Worm (Caenorhabditis elegans) whole organism, late embryonic: ENCODE results near the gene srg-3.
A peak's percentile ranks its signal among the peaks of the same experiment; 100 is the strongest.

Experiments
- C08G9.2 ChIP-seq: sonication (generic microtip); optimal IDR thresholded peaks from 2 replicates; lab custom pipeline; 2016; ENCODE audit warnings: mild to moderate bottlenecking, missing genetic modification characterization, moderate library complexity, missing compliant biosample characterization
- C38D4.7 ChIP-seq: fragments of 200-800 bp; sonication (Bioruptor generic); optimal IDR thresholded peaks from 2 replicates; lab custom pipeline; 2018; ENCODE audit warnings: mild to moderate bottlenecking, missing genetic modification characterization, moderate library complexity, missing compliant biosample characterization
- F13H6.1 ChIP-seq: sonication (generic microtip); optimal IDR thresholded peaks from 2 replicates; lab custom pipeline; 2016; ENCODE audit warnings: missing genetic modification characterization, missing compliant biosample characterization
- K02D7.2 ChIP-seq: sonication (generic microtip); optimal IDR thresholded peaks from 2 replicates; lab custom pipeline; 2017; ENCODE audit warnings: mild to moderate bottlenecking, missing genetic modification characterization, missing compliant biosample characterization
- K09A11.1 ChIP-seq: sonication (generic microtip); optimal IDR thresholded peaks from 2 replicates; lab custom pipeline; 2017; ENCODE audit warnings: antibody characterized with exemption, mild to moderate bottlenecking, missing genetic modification characterization, missing compliant biosample characterization; ENCODE audit not compliant: insufficient read depth
- T23F11.4 ChIP-seq: fragments of 200-800 bp; sonication (Bioruptor generic); optimal IDR thresholded peaks from 2 replicates; lab custom pipeline; 2018; ENCODE audit warnings: mild to moderate bottlenecking, missing genetic modification characterization, missing compliant biosample characterization
- Y22D7AL.16 ChIP-seq: sonication (generic microtip); optimal IDR thresholded peaks from 2 replicates; lab custom pipeline; 2016; ENCODE audit warnings: missing genetic modification characterization, missing compliant biosample characterization
- ceh-14 ChIP-seq: sonication (generic microtip); optimal IDR thresholded peaks from 2 replicates; lab custom pipeline; 2016; ENCODE audit warnings: missing genotype, missing genetic modification characterization, missing compliant biosample characterization
- ceh-19 ChIP-seq: fragments of 200-800 bp; sonication (Bioruptor generic); optimal IDR thresholded peaks from 2 replicates; lab custom pipeline; 2018; ENCODE audit warnings: mild to moderate bottlenecking, missing genetic modification characterization, missing compliant biosample characterization
- ceh-31 ChIP-seq: sonication (generic microtip); optimal IDR thresholded peaks from 2 replicates; lab custom pipeline; 2016; ENCODE audit warnings: missing genetic modification characterization, missing compliant biosample characterization
- ceh-34 ChIP-seq: sonication (generic microtip); optimal IDR thresholded peaks from 2 replicates; lab custom pipeline; 2016; ENCODE audit warnings: mild to moderate bottlenecking, missing genetic modification characterization, missing compliant biosample characterization
- ceh-6 ChIP-seq: fragments of 200-800 bp; sonication (Bioruptor generic); optimal IDR thresholded peaks from 2 replicates; lab custom pipeline; 2018; ENCODE audit warnings: mild to moderate bottlenecking, missing genetic modification characterization, missing compliant biosample characterization
- ceh-9 ChIP-seq: sonication (generic microtip); optimal IDR thresholded peaks from 2 replicates; lab custom pipeline; 2016; ENCODE audit warnings: mild to moderate bottlenecking, missing genetic modification characterization, inconsistent platforms, missing compliant biosample characterization
- che-1 ChIP-seq: sonication (generic microtip); optimal IDR thresholded peaks from 2 replicates; lab custom pipeline; 2016; ENCODE audit warnings: mild to moderate bottlenecking, missing genetic modification characterization, missing compliant biosample characterization
- dmd-4 ChIP-seq: sonication (generic microtip); optimal IDR thresholded peaks from 2 replicates; lab custom pipeline; 2016; ENCODE audit warnings: borderline replicate concordance, missing genetic modification characterization, missing compliant biosample characterization
- dve-1 ChIP-seq: sonication (generic microtip); optimal IDR thresholded peaks from 2 replicates; lab custom pipeline; 2017; ENCODE audit warnings: antibody characterized with exemption, mild to moderate bottlenecking, missing genetic modification characterization, missing compliant biosample characterization
- elt-4 ChIP-seq: sonication (generic microtip); optimal IDR thresholded peaks from 2 replicates; lab custom pipeline; 2016; ENCODE audit warnings: missing genetic modification characterization, missing compliant biosample characterization
- fkh-6 ChIP-seq: sonication (generic microtip); optimal IDR thresholded peaks from 2 replicates; lab custom pipeline; 2016; ENCODE audit warnings: missing genetic modification characterization, missing compliant biosample characterization
- gmeb-2 ChIP-seq: sonication (generic microtip); optimal IDR thresholded peaks from 2 replicates; lab custom pipeline; 2016; ENCODE audit warnings: missing genetic modification characterization, inconsistent platforms, missing compliant biosample characterization
- hlh-30 ChIP-seq: sonication (generic microtip); optimal IDR thresholded peaks from 2 replicates; lab custom pipeline; 2017; ENCODE audit warnings: antibody characterized with exemption, missing genetic modification characterization, missing compliant biosample characterization; ENCODE audit not compliant: insufficient read depth
- hlh-6 ChIP-seq: sonication (generic microtip); optimal IDR thresholded peaks from 2 replicates; lab custom pipeline; 2016; ENCODE audit warnings: missing genotype, missing genetic modification characterization, missing compliant biosample characterization
- lin-11 ChIP-seq: fragments of 200-800 bp; sonication (Bioruptor generic); optimal IDR thresholded peaks from 2 replicates; lab custom pipeline; 2018; ENCODE audit warnings: mild to moderate bottlenecking, missing genetic modification characterization, missing compliant biosample characterization
- nfya-1 ChIP-seq: sonication (generic microtip); optimal IDR thresholded peaks from 2 replicates; lab custom pipeline; 2017; ENCODE audit warnings: missing genetic modification characterization, mild to moderate bottlenecking, missing compliant biosample characterization, antibody characterized with exemption, moderate library complexity
- nhr-11 ChIP-seq: fragments of 150-350 bp; optimal IDR thresholded peaks from 2 replicates; lab custom pipeline; 2014; ENCODE audit warnings: missing biosample characterization, missing genetic modification characterization
- nhr-232 ChIP-seq: sonication (generic microtip); optimal IDR thresholded peaks from 2 replicates; lab custom pipeline; 2016; ENCODE audit warnings: missing genetic modification characterization, missing compliant biosample characterization
- odd-2 ChIP-seq: sonication (generic microtip); optimal IDR thresholded peaks from 2 replicates; lab custom pipeline; 2017; ENCODE audit warnings: antibody characterized with exemption, mild to moderate bottlenecking, missing genetic modification characterization, missing compliant biosample characterization
- pha-4 ChIP-seq: fragments of 150-350 bp; optimal IDR thresholded peaks from 2 replicates; lab custom pipeline; 2018; ENCODE audit warnings: missing biosample characterization, missing genetic modification reagents, missing genetic modification characterization
- pqm-1 ChIP-seq: sonication (generic microtip); optimal IDR thresholded peaks from 2 replicates; lab custom pipeline; 2016; ENCODE audit warnings: missing genetic modification characterization, missing compliant biosample characterization
- pros-1 ChIP-seq: fragments of 150-350 bp; optimal IDR thresholded peaks from 2 replicates; lab custom pipeline; 2014; ENCODE audit warnings: missing biosample characterization, missing genetic modification reagents, missing genetic modification characterization
- sdc-2 ChIP-seq: sonication (generic microtip); optimal IDR thresholded peaks from 2 replicates; lab custom pipeline; 2016; ENCODE audit warnings: missing genotype, missing genetic modification characterization, missing compliant biosample characterization
- sox-4 ChIP-seq: sonication (generic microtip); optimal IDR thresholded peaks from 2 replicates; lab custom pipeline; 2017; ENCODE audit warnings: mild to moderate bottlenecking, missing genetic modification characterization, inconsistent platforms, missing compliant biosample characterization
- syd-9 ChIP-seq: sonication (generic microtip); optimal IDR thresholded peaks from 2 replicates; lab custom pipeline; 2016; ENCODE audit warnings: mild to moderate bottlenecking, missing genetic modification characterization, moderate library complexity, missing compliant biosample characterization
- unc-42 ChIP-seq: sonication (generic microtip); optimal IDR thresholded peaks from 2 replicates; lab custom pipeline; 2016; ENCODE audit warnings: missing genotype, missing genetic modification characterization, missing compliant biosample characterization
- unc-55 ChIP-seq: sonication (generic microtip); optimal IDR thresholded peaks from 2 replicates; lab custom pipeline; 2017; ENCODE audit warnings: missing biosample characterization, missing genetic modification reagents, missing genetic modification characterization
- unc-86 ChIP-seq: sonication (generic microtip); optimal IDR thresholded peaks from 2 replicates; lab custom pipeline; 2016; ENCODE audit warnings: missing genetic modification characterization, missing compliant biosample characterization

Gene srg-3

ce11 chrIII:6279453-6279852 lies 9.3 kb upstream of the srg-3 start:
- no peak for TF ChIP-seq ceh-14
- no peak for TF ChIP-seq K02D7.2
- TF ChIP-seq nhr-232 (tag; lab: Kevin White, UChicago), result no peak
- no peak for TF ChIP-seq pros-1 (tag; lab: Kevin White, UChicago)
- TF ChIP-seq, all 69 proteins: peak for 0

- no peak for TF ChIP-seq hlh-6 (tag; lab: Kevin White, UChicago)
- peak; percentile 11 for TF ChIP-seq dve-1 (tag; lab: Kevin White, UChicago)
- peak; percentile 54 for TF ChIP-seq nfya-1
- TF ChIP-seq unc-42 (tag; lab: Kevin White, UChicago), result peak; percentile 34
- TF ChIP-seq ceh-19 (GFP tag; lab: Kevin White, UChicago), result no peak
- peak; percentile 71 for TF ChIP-seq hlh-30
- TF ChIP-seq C38D4.7 (GFP tag; lab: Kevin White, UChicago), result no peak
- TF ChIP-seq K09A11.1 (tag; lab: Kevin White, UChicago), result no peak
- TF ChIP-seq, all 69 proteins: peak for 4
Measured at ce11 chrIII:6278301-6278827, 8.2 kb upstream of the srg-3 start, which contains the start of gene C18F10.7. Gene C18F10.7 (minus strand): TSS chrIII:6278351.

ce11 chrIII:6272868-6273267 lies 2.7 kb upstream of the srg-3 start, which contains the start of gene C18F10.2:
Gene C18F10.2 (plus strand): TSS chrIII:6273168.
- no peak for TF ChIP-seq nhr-11 (tag; lab: Kevin White, UChicago)
- TF ChIP-seq syd-9, result no peak
- TF ChIP-seq odd-2 (tag; lab: Kevin White, UChicago), result no peak
- no peak for TF ChIP-seq unc-86 (tag; lab: Kevin White, UChicago)
- no peak for TF ChIP-seq che-1
- TF ChIP-seq sdc-2 (tag; lab: Kevin White, UChicago), result no peak
- TF ChIP-seq pros-1 (tag; lab: Kevin White, UChicago), result no peak
- no peak for TF ChIP-seq C08G9.2
- TF ChIP-seq elt-4 (tag; lab: Kevin White, UChicago), result no peak
- TF ChIP-seq lin-11 (tag; lab: Kevin White, UChicago), result no peak
- no peak for TF ChIP-seq fkh-6
- no peak for TF ChIP-seq ceh-19 (GFP tag; lab: Kevin White, UChicago)
- TF ChIP-seq ceh-9 (tag; lab: Kevin White, UChicago), result no peak
- TF ChIP-seq ceh-6 (GFP tag; lab: Kevin White, UChicago), result no peak
- no peak for TF ChIP-seq T23F11.4 (GFP tag; lab: Kevin White, UChicago)
- TF ChIP-seq pha-4 (tag; lab: Kevin White, UChicago), result no peak
- TF ChIP-seq Y22D7AL.16 (tag; lab: Kevin White, UChicago), result no peak

- TF ChIP-seq pha-4 (tag; lab: Kevin White, UChicago), result no peak
- TF ChIP-seq ceh-31, result no peak
- no peak for TF ChIP-seq dmd-4 (tag; lab: Kevin White, UChicago)
- no peak for TF ChIP-seq F13H6.1
- TF ChIP-seq fkh-6, result no peak
- no peak for TF ChIP-seq ceh-34 (tag; lab: Kevin White, UChicago)
- no peak for TF ChIP-seq C08G9.2
- no peak for TF ChIP-seq gmeb-2 (tag; lab: Kevin White, UChicago)
- TF ChIP-seq pqm-1 (tag; lab: Kevin White, UChicago), result no peak
- no peak for TF ChIP-seq nhr-11 (tag; lab: Kevin White, UChicago)
- no peak for TF ChIP-seq che-1
- no peak for TF ChIP-seq K02D7.2
Measured at ce11 chrIII:6268061-6268460, 2.1 kb downstream of the srg-3 start, which contains the start of gene srg-7. Gene srg-7 (minus strand): TSS chrIII:6268161.

DNA sequence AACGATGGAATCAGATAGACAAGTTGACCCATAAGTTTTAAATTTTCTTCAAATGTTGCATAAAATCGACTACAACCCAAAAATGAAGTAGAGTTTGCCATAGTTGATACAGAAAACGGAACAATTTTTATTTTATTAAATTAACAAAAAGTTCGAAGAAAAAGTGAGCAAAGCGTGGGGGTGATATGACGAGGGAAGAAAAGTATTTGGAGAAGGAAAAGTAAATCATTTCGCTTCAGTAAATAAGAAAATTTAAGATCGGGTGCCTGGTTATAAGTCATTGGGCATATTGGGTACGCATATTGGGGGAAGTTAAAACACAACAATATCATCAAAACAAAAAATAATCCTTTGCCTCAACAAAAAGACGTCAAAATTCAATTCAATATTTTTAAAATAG lies 4.3 kb downstream of the srg-3 start, which contains the start of gene srg-6:
TSS of gene srg-6 (minus strand) at position 101 of the 400 bp plus-strand sequence.
- no peak for TF ChIP-seq unc-42 (tag; lab: Kevin White, UChicago)
- no peak for TF ChIP-seq sox-4
- TF ChIP-seq Y22D7AL.16 (tag; lab: Kevin White, UChicago), result no peak
- TF ChIP-seq unc-55, result no peak
- TF ChIP-seq, all 69 proteins: peak for 0
